Worm (Caenorhabditis elegans): ENCODE data around the gene C14B1.3.

Gene C14B1.3

DNA sequence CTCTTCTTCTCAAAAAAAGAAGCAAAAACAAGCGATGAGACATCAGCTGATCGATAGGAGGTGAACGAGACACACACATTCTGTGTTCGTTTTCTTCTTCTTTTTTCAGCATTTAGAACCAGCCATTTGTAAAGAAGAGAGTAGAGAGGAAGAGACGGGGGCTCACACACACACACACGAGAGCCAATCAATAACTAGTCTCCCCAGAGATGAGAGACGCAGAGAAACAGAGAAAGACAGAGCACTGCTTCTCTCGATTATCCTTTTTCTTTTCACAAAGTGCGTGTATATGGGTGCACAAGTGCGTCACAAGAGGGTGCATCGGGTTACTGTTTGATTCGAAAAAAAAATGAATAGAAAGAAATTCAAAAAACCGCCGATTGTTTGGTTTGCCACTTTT lies 26.0 kb upstream of the C14B1.3 start (continued):
- TF ChIP-seq unc-62 (GFP tag; optimal IDR thresholded peaks at IDR 0.05 in 1 of 2) (no peak), unc-62 (tag; optimal IDR thresholded peaks at IDR 0.05) (no peak), Y5F2A.4 (GFP tag; optimal IDR thresholded peaks at IDR 0.05) (no peak), hlh-11 (tag; optimal IDR thresholded peaks at IDR 0.05) (peak; percentile 78), ceh-44 (GFP tag; IDR thresholded peaks at IDR 0.05) (no peak), skn-1 (tag; optimal IDR thresholded peaks at IDR 0.05) (no peak), php-3 (GFP tag; IDR thresholded peaks at IDR 0.05) (no peak), hmg-1.1 (GFP tag; IDR thresholded peaks at IDR 0.05) (peak; percentile 85), nhr-11 (tag; optimal IDR thresholded peaks at IDR 0.05) (peak; percentile 32), dpl-1 (GFP tag; optimal IDR thresholded peaks at IDR 0.05) (peak; percentile 29), lsy-2 (tag; optimal IDR thresholded peaks at IDR 0.05) (peak; percentile 60 to 81), F44E2.7 (GFP tag; IDR thresholded peaks at IDR 0.05) (no peak), mep-1 (tag; optimal IDR thresholded peaks at IDR 0.05) (peak; percentile 74), rbr-2 (tag; optimal IDR thresholded peaks at IDR 0.05) (peak; percentile 85), mes-2 (tag; optimal IDR thresholded peaks at IDR 0.05; ENCODE audit: poor library complexity, severe bottlenecking) (peak; percentile 20), nhr-41 (GFP tag; IDR thresholded peaks at IDR 0.05) (no peak), aly-2 (tag; optimal IDR thresholded peaks at IDR 0.05) (no peak), lin-38 (GFP tag; IDR thresholded peaks at IDR 0.05) (0 out of 2 replicates have a peak, but pooled peaks have one; percentile 18), hif-1 (tag; optimal IDR thresholded peaks at IDR 0.05) (peak in 1 of 2 experiments; percentile 65), attf-4 (tag; optimal IDR thresholded peaks at IDR 0.05) (no peak), zag-1 (tag; optimal IDR thresholded peaks at IDR 0.05) (no peak), nhr-48 (tag; optimal IDR thresholded peaks at IDR 0.05) (peak; percentile 33), lin-29 (GFP tag; IDR thresholded peaks at IDR 0.05) (no peak)

- TF ChIP-seq madf-9 (GFP tag; conservative IDR thresholded peaks at IDR 0.05) (no peak), ceh-62 (tag; optimal IDR thresholded peaks at IDR 0.05) (no peak), unc-62 (GFP tag; optimal IDR thresholded peaks at IDR 0.05 in 1 of 2) (peak in 1 of 2 experiments; percentile 94), unc-62 (tag; optimal IDR thresholded peaks at IDR 0.05) (no peak)
These were observed 24.3 kb upstream of the C14B1.3 start for ce11 chrIII:3679083-3679482.

DNA sequence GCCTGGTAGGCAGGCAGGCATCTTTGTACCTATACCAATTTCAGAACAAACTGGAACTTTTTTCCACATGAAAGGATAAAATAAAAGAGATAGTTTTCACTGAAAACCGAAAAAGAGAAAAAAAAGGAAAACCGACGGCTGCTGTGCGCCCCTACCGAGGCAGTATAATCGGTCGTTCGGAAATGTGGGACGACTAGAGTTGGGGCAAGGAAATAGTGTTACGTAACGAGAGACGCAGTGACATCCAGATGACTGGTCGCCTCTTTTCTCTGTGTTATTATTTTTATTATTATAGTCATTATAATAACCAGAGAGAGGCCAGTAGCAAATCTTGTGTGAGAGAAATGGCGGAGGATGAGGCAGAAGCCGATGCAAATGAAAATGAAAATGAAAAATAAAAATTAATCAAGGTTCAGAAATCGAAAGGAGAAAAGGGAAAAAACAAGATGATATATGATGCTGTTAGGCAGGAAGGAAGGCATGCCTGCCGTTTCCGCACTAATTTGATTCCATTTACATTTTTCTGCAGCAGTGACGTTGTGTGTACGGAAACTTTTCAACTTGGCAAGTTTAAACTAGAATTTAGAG lies 21.9 kb upstream of the C14B1.3 start:
- peak; percentile 48 for TF ChIP-seq aha-1 (tag)
- peak; percentile 17 for TF ChIP-seq mep-1 (tag; optimal IDR thresholded peaks at IDR 0.05)
- peak in 1 of 2 experiments; percentile 8 for TF ChIP-seq unc-62 (GFP tag; optimal IDR thresholded peaks at IDR 0.05 in 1 of 2)
- TF ChIP-seq unc-62 (tag; optimal IDR thresholded peaks at IDR 0.05): no peak
- TF ChIP-seq zip-11 (GFP tag; IDR thresholded peaks at IDR 0.05): no peak
- peak; percentile 31 for TF ChIP-seq rbr-2 (tag; optimal IDR thresholded peaks at IDR 0.05)

- TF ChIP-seq ama-1 (optimal IDR thresholded peaks at IDR 0.05) (no peak), nhr-6 (tag; optimal IDR thresholded peaks at IDR 0.05) (no peak), aha-1 (tag) (peak; percentile 91), dve-1 (tag; optimal IDR thresholded peaks at IDR 0.05; ENCODE audit: insufficient read depth) (peak; percentile 0)
These were observed 20.4 kb upstream of the C14B1.3 start for ce11 chrIII:3682869-3683403.

DNA sequence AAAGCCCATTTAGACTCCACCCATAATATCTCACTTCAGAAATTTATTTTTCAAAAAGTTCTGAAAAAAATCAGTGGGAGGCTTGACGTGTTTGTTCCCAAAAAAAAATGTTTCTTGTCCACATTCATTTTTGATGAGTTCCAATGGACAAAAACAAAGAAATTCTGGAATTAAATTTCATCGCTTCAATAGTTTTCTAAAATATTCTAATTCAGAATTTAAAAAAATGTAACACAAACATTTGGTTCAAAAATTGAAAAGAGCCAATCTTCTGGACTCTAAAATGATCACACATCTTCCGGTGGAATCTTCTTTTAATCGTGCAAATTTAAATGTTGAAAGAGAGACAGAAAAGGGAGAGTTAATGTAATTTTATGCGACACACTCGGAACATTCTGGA lies 10.8 kb upstream of the C14B1.3 start:
- TF ChIP-seq skn-1 (tag; optimal IDR thresholded peaks at IDR 0.05): no peak
- no peak for TF ChIP-seq lin-1 (GFP tag; IDR thresholded peaks at IDR 0.05)
- TF ChIP-seq aha-1 (tag): peak; percentile 70

DNA sequence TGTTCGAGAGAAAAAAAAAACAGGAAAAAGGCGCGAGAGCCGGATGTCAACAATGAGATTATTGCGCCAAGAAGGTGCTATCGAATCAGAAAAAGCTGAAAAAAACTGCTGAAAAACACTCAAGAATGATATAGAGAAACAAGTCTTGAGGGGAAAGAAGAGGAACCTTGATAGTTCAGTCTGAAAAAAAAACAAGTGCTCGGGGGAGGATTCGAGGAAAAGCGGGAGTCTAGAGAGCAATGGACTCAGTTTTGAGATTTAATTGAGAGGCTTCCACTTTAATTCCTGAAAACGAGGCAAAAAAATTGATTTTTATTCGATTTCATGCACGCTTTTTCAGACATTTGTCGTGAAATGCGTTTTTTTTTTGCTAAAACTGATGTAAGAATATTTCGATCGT lies 8.8 kb upstream of the C14B1.3 start, which contains the start of gene npr-15:
TSS of gene npr-15 (minus strand) at position 101 of the 400 bp plus-strand sequence.
- TF ChIP-seq ceh-62 (tag; optimal IDR thresholded peaks at IDR 0.05) (no peak), lin-38 (GFP tag; IDR thresholded peaks at IDR 0.05) (no peak)
